Fruit fly (Drosophila melanogaster): ENCODE data around the gene CG12093.

CG12093 gene

dm6 chr3L:2808278-2808892 lies 34.6 kb upstream of the CG12093 start (continued):
- TF ChIP-seq Dfd (GFP tag; optimal IDR thresholded peaks at IDR 0.05) (no peak), Xrp1 (GFP tag; IDR thresholded peaks at IDR 0.05) (peak; percentile 22; the same call in 1 of the 2 replicates), CG11560 (tag; IDR thresholded peaks at IDR 0.05) (no peak), scrt (GFP tag; optimal IDR thresholded peaks at IDR 0.05) (peak; percentile 3), CG8924 (tag; optimal IDR thresholded peaks at IDR 0.05) (no peak), prd (optimal IDR thresholded peaks at IDR 0.05) (no peak), prd (GFP tag; IDR thresholded peaks at IDR 0.05) (no peak), row (GFP tag; IDR thresholded peaks at IDR 0.05) (0 out of 3 replicates have a peak, but pooled peaks have one; percentile 22), bowl (GFP tag; IDR thresholded peaks at IDR 0.05) (no peak), klu (GFP tag; IDR thresholded peaks at IDR 0.05) (no peak), CG1792 (GFP tag; optimal IDR thresholded peaks at IDR 0.05) (no peak), pros (GFP tag; optimal IDR thresholded peaks at IDR 0.05) (peak; percentile 48), chn (GFP tag; optimal IDR thresholded peaks at IDR 0.05) (no peak), CG12391 (tag; optimal IDR thresholded peaks at IDR 0.05) (peak; percentile 14), Med (GFP tag) (peak; percentile 47), CG10321 (GFP tag; IDR thresholded peaks at IDR 0.05) (peak; percentile 78), croc (GFP tag; conservative IDR thresholded peaks at IDR 0.05) (no peak), Vsx1 (GFP tag; optimal IDR thresholded peaks at IDR 0.05) (no peak), Atf-2 (GFP tag; optimal IDR thresholded peaks at IDR 0.05) (no peak), gsb-n (tag; optimal IDR thresholded peaks at IDR 0.05) (no peak), CG12769 (tag; optimal IDR thresholded peaks at IDR 0.05) (no peak), chinmo (GFP tag; IDR thresholded peaks at IDR 0.05; ENCODE audit: partially characterized antibody) (0 out of 4 replicates have a peak, but pooled peaks have one; percentile 41), crol (GFP tag; IDR thresholded peaks at IDR 0.05) (peak; percentile 66), CG9932 (GFP tag; IDR thresholded peaks at IDR 0.05) (0 out of 2 replicates have a peak, but pooled peaks have one; percentile 11), her (GFP tag; optimal IDR thresholded peaks at IDR 0.05) (no peak), CG16813 (GFP tag; IDR thresholded peaks at IDR 0.05; ENCODE audit: partially characterized antibody) (no peak), gro (GFP tag; optimal IDR thresholded peaks at IDR 0.05) (no peak), phol (tag; optimal IDR thresholded peaks at IDR 0.05) (no peak), CG9437 (GFP tag; optimal IDR thresholded peaks at IDR 0.05) (no peak), tap (tag; optimal IDR thresholded peaks at IDR 0.05) (no peak), CG31224 (GFP tag; IDR thresholded peaks at IDR 0.05) (no peak), CG14667 (GFP tag; IDR thresholded peaks at IDR 0.05) (no peak), kah (GFP tag; optimal IDR thresholded peaks at IDR 0.05) (no peak), CG17829 (tag; optimal IDR thresholded peaks at IDR 0.05) (peak; percentile 17), CG18011 (GFP tag; optimal IDR thresholded peaks at IDR 0.05) (no peak), vfl (GFP tag; optimal IDR thresholded peaks at IDR 0.05) (no peak), crp (GFP tag; optimal IDR thresholded peaks at IDR 0.05) (no peak), Ravus (GFP tag; IDR thresholded peaks at IDR 0.05) (no peak), CG43689 (GFP tag; IDR thresholded peaks at IDR 0.05) (no peak), gcm (GFP tag; optimal IDR thresholded peaks at IDR 0.05) (no peak), CG2712 (tag; optimal IDR thresholded peaks at IDR 0.05) (peak; percentile 16), fu2 (GFP tag; optimal IDR thresholded peaks at IDR 0.05) (no peak), Camta (GFP tag; optimal IDR thresholded peaks at IDR 0.05) (no peak), Hmx (GFP tag; optimal IDR thresholded peaks at IDR 0.05) (no peak), CG3407 (GFP tag; optimal IDR thresholded peaks at IDR 0.05) (no peak), CG18262 (tag; optimal IDR thresholded peaks at IDR 0.05) (peak; percentile 1), YL-1 (GFP tag; optimal IDR thresholded peaks at IDR 0.05) (no peak), Neu2 (GFP tag; optimal IDR thresholded peaks at IDR 0.05; ENCODE audit: borderline replicate concordance) (no peak), D19A (tag; optimal IDR thresholded peaks at IDR 0.05) (peak; percentile 13), Side (GFP tag; optimal IDR thresholded peaks at IDR 0.05) (no peak)
